Fruit fly (Drosophila melanogaster) S2 (cell line): ENCODE results near the gene Prx3.

Experiments used
- CG8478 ChIP-seq: fragments of >200 bp; optimal IDR thresholded peaks from 2 replicates; lab custom pipeline; 2018
- CTCF ChIP-seq, 2 experiments: fragments of >200 bp; optimal IDR thresholded peaks; 2 replicates each; lab custom pipeline; 2018

dm6 chr3R:17530400-17530799 is 15.9 kb downstream of the Prx3 start:
- TF ChIP-seq CG8478 (lab: Kevin White, UChicago) = no peak
- TF ChIP-seq CTCF (optimal IDR thresholded peaks at IDR 0.05; lab: Kevin White, UChicago) = no peak
